Worm (Caenorhabditis elegans): ENCODE data around the gene F22B3.10.

ce11 chrIV:11410084-11410483 is 4.7 kb downstream of the F22B3.10 start, which contains the start of gene gfat-2:
- TF ChIP-seq attf-4 (tag; optimal IDR thresholded peaks at IDR 0.05) (no peak), fos-1 (tag; optimal IDR thresholded peaks at IDR 0.05) (no peak), lin-38 (GFP tag; IDR thresholded peaks at IDR 0.05) (no peak), Y75B8A.6 (GFP tag; IDR thresholded peaks at IDR 0.05) (no peak), ZK337.2 (GFP tag; IDR thresholded peaks at IDR 0.05) (no peak), pqm-1 (tag; optimal IDR thresholded peaks at IDR 0.05) (no peak), ceh-32 (tag; optimal IDR thresholded peaks at IDR 0.05; ENCODE audit: poor library complexity) (no peak), mdl-1 (tag; optimal IDR thresholded peaks at IDR 0.05) (no peak)

All from whole organism, L4 larva.